Worm (Caenorhabditis elegans) whole organism, young adult: Measurements from ENCODE around the gene B0310.1.

ENCODE experiments used
- B0336.3 ChIP-seq: fragments of 200-800 bp; sonication (Bioruptor generic); IDR thresholded peaks from 2 replicates; pipeline ENCODE4 v1.3.6; 2022; ENCODE audit warnings: missing genetic modification characterization, missing compliant biosample characterization
- C17E4.6 ChIP-seq: fragments of 200-800 bp; sonication (Bioruptor generic); IDR thresholded peaks from 2 replicates; pipeline ENCODE4 v1.3.6; 2022; ENCODE audit warnings: missing genetic modification reagents, missing genetic modification characterization, missing compliant biosample characterization
- F10E7.11 ChIP-seq: sonication (generic microtip); optimal IDR thresholded peaks from 2 replicates; lab custom pipeline; 2017; ENCODE audit warnings: mild to moderate bottlenecking, missing genetic modification characterization, moderate library complexity, missing compliant biosample characterization
- F22D6.2 ChIP-seq: sonication (generic microtip); optimal IDR thresholded peaks from 2 replicates; lab custom pipeline; 2016; ENCODE audit warnings: mild to moderate bottlenecking, missing genetic modification characterization, missing compliant biosample characterization
- F33H1.4 ChIP-seq: fragments of 200-800 bp; sonication (Bioruptor generic); IDR thresholded peaks from 2 replicates; pipeline ENCODE4 v1.3.6; 2022; ENCODE audit warnings: missing genetic modification reagents, missing genetic modification characterization, missing compliant biosample characterization
- F49E8.2 ChIP-seq: sonication (generic microtip); optimal IDR thresholded peaks from 3 replicates; lab custom pipeline; 2017; ENCODE audit warnings: missing genetic modification characterization, mild to moderate bottlenecking, missing compliant biosample characterization, antibody characterized with exemption, moderate library complexity; ENCODE audit not compliant: insufficient read depth
- F57C9.4 ChIP-seq: sonication (generic microtip); optimal IDR thresholded peaks from 2 replicates; lab custom pipeline; 2017; ENCODE audit warnings: mild to moderate bottlenecking, missing genetic modification characterization, missing compliant biosample characterization
- K11D2.4 ChIP-seq: fragments of 200-800 bp; sonication (Bioruptor generic); IDR thresholded peaks from 2 replicates; pipeline ENCODE4 v1.3.6; 2022; ENCODE audit warnings: missing genetic modification reagents, missing genetic modification characterization, missing compliant biosample characterization
- K12H6.12 ChIP-seq: fragments of 200-800 bp; sonication (Bioruptor generic); optimal IDR thresholded peaks from 2 replicates; lab custom pipeline; 2018; ENCODE audit warnings: mild to moderate bottlenecking, missing genetic modification characterization, missing compliant biosample characterization
- T26A5.8 ChIP-seq: sonication (generic microtip); optimal IDR thresholded peaks from 2 replicates; lab custom pipeline; 2016; ENCODE audit warnings: missing genetic modification characterization, missing compliant biosample characterization
- Y53F4B.3 ChIP-seq: fragments of 200-800 bp; sonication (Bioruptor generic); IDR thresholded peaks from 2 replicates; pipeline ENCODE4 v1.3.6; 2022; ENCODE audit warnings: missing genetic modification reagents, missing genetic modification characterization, missing compliant biosample characterization
- Y53G8AR.9 ChIP-seq: fragments of 200-800 bp; sonication (Bioruptor generic); conservative IDR thresholded peaks from 2 replicates; pipeline ENCODE4 v1.3.6; 2022; ENCODE audit warnings: missing genetic modification reagents, missing genetic modification characterization, missing compliant biosample characterization
- Y56A3A.18 ChIP-seq: fragments of 200-800 bp; sonication (Bioruptor generic); IDR thresholded peaks from 2 replicates; pipeline ENCODE4 v1.3.6; 2022; ENCODE audit warnings: missing genetic modification reagents, missing genetic modification characterization, missing compliant biosample characterization
- Y67H2A.10 ChIP-seq: fragments of 200-800 bp; sonication (Bioruptor generic); conservative IDR thresholded peaks from 2 replicates; pipeline ENCODE4 v1.3.6; 2022; ENCODE audit warnings: missing genetic modification reagents, missing genetic modification characterization, missing compliant biosample characterization
- Y79H2A.3 ChIP-seq: fragments of 200-800 bp; sonication (Bioruptor generic); conservative IDR thresholded peaks from 2 replicates; pipeline ENCODE4 v1.3.6; 2022; ENCODE audit warnings: missing genetic modification reagents, missing genetic modification characterization, missing compliant biosample characterization
- ZK185.1 ChIP-seq: sonication (generic microtip); optimal IDR thresholded peaks from 2 replicates; lab custom pipeline; 2016; ENCODE audit warnings: mild to moderate bottlenecking, missing genetic modification characterization, missing compliant biosample characterization; ENCODE audit not compliant: poor library complexity, severe bottlenecking
- akir-1 ChIP-seq: fragments of 200-800 bp; sonication (Bioruptor generic); optimal IDR thresholded peaks from 2 replicates; lab custom pipeline; 2018; ENCODE audit warnings: mild to moderate bottlenecking, missing genetic modification characterization, moderate library complexity, missing compliant biosample characterization
- atf-7 ChIP-seq: sonication (generic microtip); optimal IDR thresholded peaks from 2 replicates; lab custom pipeline; 2017; ENCODE audit warnings: mild to moderate bottlenecking, missing genetic modification characterization, missing compliant biosample characterization
- attf-3 ChIP-seq: fragments of 200-800 bp; sonication (Bioruptor generic); conservative IDR thresholded peaks from 2 replicates; pipeline ENCODE4 v1.3.6; 2022; ENCODE audit warnings: missing genetic modification reagents, missing genetic modification characterization, missing compliant biosample characterization
- attf-5 ChIP-seq: fragments of 200-800 bp; sonication (Bioruptor generic); optimal IDR thresholded peaks from 2 replicates; lab custom pipeline; 2018; ENCODE audit warnings: mild to moderate bottlenecking, missing genetic modification characterization, missing compliant biosample characterization
- bed-2 ChIP-seq: fragments of 200-800 bp; sonication (Bioruptor generic); IDR thresholded peaks from 2 replicates; pipeline ENCODE4 v1.3.6; 2022; ENCODE audit warnings: missing genetic modification reagents, missing genetic modification characterization, missing compliant biosample characterization
- cebp-2 ChIP-seq: fragments of 200-800 bp; sonication (Bioruptor generic); IDR thresholded peaks from 2 replicates; pipeline ENCODE4 v1.3.6; 2022; ENCODE audit warnings: missing genetic modification characterization, missing compliant biosample characterization
- ceh-100 ChIP-seq: fragments of 200-800 bp; sonication (Bioruptor generic); IDR thresholded peaks from 2 replicates; pipeline ENCODE4 v1.3.6; 2022; ENCODE audit warnings: missing genetic modification reagents, missing genetic modification characterization, missing compliant biosample characterization
- ceh-27 ChIP-seq: fragments of 200-800 bp; sonication (Bioruptor generic); optimal IDR thresholded peaks from 2 replicates; lab custom pipeline; 2018; ENCODE audit warnings: mild to moderate bottlenecking, missing genetic modification characterization, moderate library complexity, missing compliant biosample characterization
- dox-1 ChIP-seq: fragments of 200-800 bp; sonication (Bioruptor generic); IDR thresholded peaks from 2 replicates; pipeline ENCODE4 v1.3.6; 2022; ENCODE audit warnings: missing genetic modification reagents, missing genetic modification characterization, missing compliant biosample characterization
- egl-18 ChIP-seq: fragments of 200-800 bp; sonication (Bioruptor generic); IDR thresholded peaks from 2 replicates; pipeline ENCODE4 v1.3.6; 2022; ENCODE audit warnings: missing genetic modification reagents, missing genetic modification characterization, missing compliant biosample characterization
- egl-44 ChIP-seq: fragments of 200-800 bp; sonication (Bioruptor generic); IDR thresholded peaks from 2 replicates; pipeline ENCODE4 v1.3.6; 2022; ENCODE audit warnings: missing genetic modification reagents, missing genetic modification characterization, missing compliant biosample characterization
- egrh-3 ChIP-seq: fragments of 200-800 bp; sonication (Bioruptor generic); IDR thresholded peaks from 2 replicates; pipeline ENCODE4 v1.3.6; 2022; ENCODE audit warnings: missing genetic modification reagents, missing genetic modification characterization, missing compliant biosample characterization
- ets-4 ChIP-seq: fragments of 200-800 bp; sonication (Bioruptor generic); optimal IDR thresholded peaks from 2 replicates; lab custom pipeline; 2018; ENCODE audit warnings: mild to moderate bottlenecking, missing genetic modification characterization, missing compliant biosample characterization
- him-1 ChIP-seq: sonication (generic microtip); optimal IDR thresholded peaks from 2 replicates; lab custom pipeline; 2016; ENCODE audit warnings: missing genotype, missing genetic modification reagents, missing genetic modification characterization, missing compliant biosample characterization
- let-607 ChIP-seq, 2 experiments: fragments of 200-800 bp in 1 of 2; sonication (Bioruptor generic) in 1 of 2; sonication (generic microtip) in 1 of 2; optimal IDR thresholded peaks; 2 replicates each; lab custom pipeline; 2016 to 2018; ENCODE audit warnings: mild to moderate bottlenecking in 2 of 2, missing compliant biosample characterization in 2 of 2, missing genetic modification characterization in 2 of 2, moderate library complexity in 2 of 2, missing genotype in 1 of 2
- lin-40 ChIP-seq: sonication (generic microtip); optimal IDR thresholded peaks from 2 replicates; lab custom pipeline; 2016; ENCODE audit warnings: missing genetic modification characterization, mild to moderate bottlenecking, missing compliant biosample characterization, missing genotype, missing genetic modification reagents
- madf-10 ChIP-seq: sonication (generic microtip); optimal IDR thresholded peaks from 2 replicates; lab custom pipeline; 2016; ENCODE audit warnings: mild to moderate bottlenecking, missing genetic modification characterization, missing compliant biosample characterization
- madf-3 ChIP-seq: fragments of 200-800 bp; sonication (Bioruptor generic); IDR thresholded peaks from 2 replicates; pipeline ENCODE4 v1.3.6; 2022; ENCODE audit warnings: missing genetic modification reagents, missing genetic modification characterization, missing compliant biosample characterization
- madf-6 ChIP-seq: fragments of 200-800 bp; sonication (Bioruptor generic); IDR thresholded peaks from 2 replicates; pipeline ENCODE4 v1.3.6; 2022; ENCODE audit warnings: missing genetic modification reagents, missing genetic modification characterization, missing compliant biosample characterization
- madf-8 ChIP-seq: fragments of 200-800 bp; sonication (Bioruptor generic); conservative IDR thresholded peaks from 2 replicates; pipeline ENCODE4 v1.3.6; 2022; ENCODE audit warnings: missing genetic modification reagents, missing genetic modification characterization, missing compliant biosample characterization
- mcd-1 ChIP-seq: fragments of 200-800 bp; sonication (Bioruptor generic); IDR thresholded peaks from 2 replicates; pipeline ENCODE4 v1.3.6; 2022; ENCODE audit warnings: missing genetic modification reagents, missing genetic modification characterization, missing compliant biosample characterization
- mes-4 ChIP-seq: sonication (generic microtip); optimal IDR thresholded peaks from 2 replicates; lab custom pipeline; 2016; ENCODE audit warnings: missing genotype, missing genetic modification characterization, missing compliant biosample characterization
- mxl-1 ChIP-seq: sonication (generic microtip); optimal IDR thresholded peaks from 2 replicates; lab custom pipeline; 2016; ENCODE audit warnings: missing genetic modification characterization, missing compliant biosample characterization
- rcor-1 ChIP-seq: fragments of 200-800 bp; sonication (Bioruptor generic); IDR thresholded peaks from 2 replicates; pipeline ENCODE4 v1.3.6; 2022; ENCODE audit warnings: missing genetic modification reagents, missing genetic modification characterization, missing compliant biosample characterization
- snpc-3.4 ChIP-seq: sonication (generic microtip); optimal IDR thresholded peaks from 2 replicates; lab custom pipeline; 2017; ENCODE audit warnings: missing genetic modification characterization, mild to moderate bottlenecking, missing compliant biosample characterization, antibody characterized with exemption, moderate library complexity, missing genotype, missing genetic modification reagents
- somi-1 ChIP-seq: fragments of 200-800 bp; sonication (Bioruptor generic); optimal IDR thresholded peaks from 2 replicates; lab custom pipeline; 2018; ENCODE audit warnings: mild to moderate bottlenecking, missing genetic modification characterization, missing compliant biosample characterization
- tbx-9 ChIP-seq: sonication (generic microtip); optimal IDR thresholded peaks from 2 replicates; lab custom pipeline; 2016; ENCODE audit warnings: borderline replicate concordance, missing genetic modification characterization, inconsistent platforms, missing compliant biosample characterization
- unc-62 ChIP-seq: fragments of 150-350 bp; optimal IDR thresholded peaks from 2 replicates; lab custom pipeline; 2014; ENCODE audit warnings: missing biosample characterization, missing genetic modification reagents, missing genetic modification characterization
- xnd-1 ChIP-seq: sonication (generic microtip); optimal IDR thresholded peaks from 2 replicates; lab custom pipeline; 2016; ENCODE audit warnings: missing genotype, missing genetic modification reagents, missing genetic modification characterization, missing compliant biosample characterization
- zfh-2 ChIP-seq: fragments of 200-800 bp; sonication (Bioruptor generic); conservative IDR thresholded peaks from 2 replicates; pipeline ENCODE4 v1.3.6; 2022; ENCODE audit warnings: missing genetic modification reagents, missing genetic modification characterization, missing compliant biosample characterization
- ztf-22 ChIP-seq: fragments of 200-800 bp; sonication (Bioruptor generic); optimal IDR thresholded peaks from 2 replicates; lab custom pipeline; 2018; ENCODE audit warnings: mild to moderate bottlenecking, missing genetic modification characterization, moderate library complexity, missing compliant biosample characterization
- ztf-26 ChIP-seq: sonication (generic microtip); optimal IDR thresholded peaks from 2 replicates; lab custom pipeline; 2017; ENCODE audit warnings: missing genetic modification characterization, missing compliant biosample characterization
- ztf-28 ChIP-seq: fragments of 200-800 bp; sonication (Bioruptor generic); IDR thresholded peaks from 2 replicates; pipeline ENCODE4 v1.3.6; 2022; ENCODE audit warnings: missing genetic modification reagents, missing genetic modification characterization, missing compliant biosample characterization
- ztf-6 ChIP-seq: fragments of 200-800 bp; sonication (Bioruptor generic); IDR thresholded peaks from 2 replicates; pipeline ENCODE4 v1.3.6; 2022; ENCODE audit warnings: missing genetic modification reagents, missing genetic modification characterization, missing compliant biosample characterization

The B0310.1 gene

ce11 chrX:535728-536127, 42.7 kb downstream of the B0310.1 start, which contains the start of gene F28C10.3:
F28C10.3 (minus strand) TSS chrX:535828.
- TF ChIP-seq ceh-100 (GFP tag; lab: Robert Waterston, UW) (no peak), somi-1 (peak; percentile 18), C17E4.6 (GFP tag; lab: Robert Waterston, UW) (no peak), K11D2.4 (GFP tag; lab: Robert Waterston, UW) (no peak; the same call in 1 of the 2 replicates), ztf-6 (GFP tag; lab: Robert Waterston, UW) (no peak), ztf-28 (GFP tag; lab: Robert Waterston, UW) (no peak), akir-1 (GFP tag; lab: Kevin White, UChicago) (no peak), mcd-1 (GFP tag; lab: Robert Waterston, UW) (no peak), Y53F4B.3 (no peak), Y53G8AR.9 (GFP tag; lab: Robert Waterston, UW) (no peak), F49E8.2 (tag; lab: Kevin White, UChicago) (no peak), madf-8 (GFP tag; lab: Robert Waterston, UW) (no peak), K12H6.12 (tag; lab: Kevin White, UChicago) (peak; percentile 56), F57C9.4 (tag; lab: Kevin White, UChicago) (no peak), bed-2 (GFP tag; lab: Robert Waterston, UW) (no peak), Y67H2A.10 (GFP tag; lab: Robert Waterston, UW) (no peak), madf-6 (no peak), F10E7.11 (tag; lab: Kevin White, UChicago) (no peak), madf-10 (tag; lab: Kevin White, UChicago) (peak; percentile 18), ets-4 (no peak), xnd-1 (tag; lab: Kevin White, UChicago) (no peak), ztf-22 (GFP tag; lab: Kevin White, UChicago) (no peak), madf-3 (GFP tag; lab: Robert Waterston, UW) (no peak), ztf-26 (tag; lab: Kevin White, UChicago) (peak; percentile 24), snpc-3.4 (no peak), him-1 (tag; lab: Kevin White, UChicago) (no peak), dox-1 (GFP tag; lab: Robert Waterston, UW) (no peak), tbx-9 (tag; lab: Kevin White, UChicago) (no peak), attf-3 (GFP tag; lab: Robert Waterston, UW) (no peak), ZK185.1 (peak; percentile 38), Y79H2A.3 (GFP tag; lab: Robert Waterston, UW) (no peak), Y56A3A.18 (GFP tag; lab: Robert Waterston, UW) (no peak), egl-18 (GFP tag; lab: Robert Waterston, UW) (no peak), mes-4 (tag; lab: Kevin White, UChicago) (no peak), mxl-1 (tag; lab: Kevin White, UChicago) (no peak), cebp-2 (GFP tag; lab: Robert Waterston, UW) (no peak), rcor-1 (GFP tag; lab: Robert Waterston, UW) (no peak), atf-7 (tag; lab: Kevin White, UChicago) (peak; percentile 60), F22D6.2 (tag; lab: Kevin White, UChicago) (no peak), let-607 (tag; optimal IDR thresholded peaks at IDR 0.05; lab: Kevin White, UChicago) (peak in 1 of 2 experiments; percentile 22), lin-40 (no peak), egrh-3 (GFP tag; lab: Robert Waterston, UW) (no peak), zfh-2 (GFP tag; lab: Robert Waterston, UW) (peak; percentile 49; the same call in 1 of the 2 replicates), attf-5 (GFP tag; lab: Kevin White, UChicago) (peak; percentile 28), F33H1.4 (no peak), ceh-27 (peak; percentile 59), egl-44 (no peak), T26A5.8 (tag; lab: Kevin White, UChicago) (no peak), B0336.3 (no peak), unc-62 (GFP tag; lab: Kevin White, UChicago) (peak; percentile 5)
